Fruit fly (Drosophila melanogaster): ENCODE data around the gene CG34112.

The CG34112 gene

dm6 chr3R:4378363-4379354 is 15.4 kb downstream of the CG34112 start, which contains the start of gene Sfxn1-3:
Gene Sfxn1-3 (plus strand): TSS chr3R:4378600.
- no peak for TF ChIP-seq EcR (GFP tag; optimal IDR thresholded peaks at IDR 0.05)
- peak; percentile 74 for TF ChIP-seq pan (optimal IDR thresholded peaks at IDR 0.05)

- TF ChIP-seq CG8478 (optimal IDR thresholded peaks at IDR 0.05) (no peak), pan (optimal IDR thresholded peaks at IDR 0.05) (no peak), psq (optimal IDR thresholded peaks at IDR 0.05) (no peak), usp (GFP tag; optimal IDR thresholded peaks at IDR 0.05) (no peak), EcR (GFP tag; optimal IDR thresholded peaks at IDR 0.05) (no peak), Dll (optimal IDR thresholded peaks at IDR 0.05) (no peak)
These were observed 32.0 kb downstream of the CG34112 start for dm6 chr3R:4362010-4362409.

dm6 chr3R:4360668-4361110 is 33.4 kb downstream of the CG34112 start:
- TF ChIP-seq Dll (optimal IDR thresholded peaks at IDR 0.05) (peak; percentile 50), CG8478 (optimal IDR thresholded peaks at IDR 0.05) (no peak), usp (GFP tag; optimal IDR thresholded peaks at IDR 0.05) (no peak), pan (optimal IDR thresholded peaks at IDR 0.05) (no peak), EcR (GFP tag; optimal IDR thresholded peaks at IDR 0.05) (peak in 1 of 2 experiments; percentile 43), psq (optimal IDR thresholded peaks at IDR 0.05) (no peak)

- TF ChIP-seq EcR (GFP tag; optimal IDR thresholded peaks at IDR 0.05) (no peak), pan (optimal IDR thresholded peaks at IDR 0.05) (no peak), CG8478 (optimal IDR thresholded peaks at IDR 0.05) (no peak), psq (optimal IDR thresholded peaks at IDR 0.05) (no peak), usp (GFP tag; optimal IDR thresholded peaks at IDR 0.05) (no peak), Dll (optimal IDR thresholded peaks at IDR 0.05) (no peak)
These were observed 34.4 kb downstream of the CG34112 start, which contains the start of gene CG1090 for dm6 chr3R:4359625-4360024. Gene CG1090 (plus strand): TSS chr3R:4359883.

dm6 chr3R:4353569-4353968 is 40.5 kb downstream of the CG34112 start:
- no peak for TF ChIP-seq CG8478 (optimal IDR thresholded peaks at IDR 0.05)
- no peak for TF ChIP-seq usp (GFP tag; optimal IDR thresholded peaks at IDR 0.05)
- no peak for TF ChIP-seq pan (optimal IDR thresholded peaks at IDR 0.05)
- TF ChIP-seq EcR (GFP tag; optimal IDR thresholded peaks at IDR 0.05): no peak
- no peak for TF ChIP-seq psq (optimal IDR thresholded peaks at IDR 0.05)
- TF ChIP-seq Dll (optimal IDR thresholded peaks at IDR 0.05): no peak

- TF ChIP-seq psq (optimal IDR thresholded peaks at IDR 0.05) (no peak), EcR (GFP tag; optimal IDR thresholded peaks at IDR 0.05) (no peak), usp (GFP tag; optimal IDR thresholded peaks at IDR 0.05) (no peak), Dll (optimal IDR thresholded peaks at IDR 0.05) (no peak), pan (optimal IDR thresholded peaks at IDR 0.05) (no peak), CG8478 (optimal IDR thresholded peaks at IDR 0.05) (no peak)
These were observed 43.9 kb downstream of the CG34112 start for dm6 chr3R:4350199-4350598.

dm6 chr3R:4348197-4348814 is 45.8 kb downstream of the CG34112 start:
- no peak for TF ChIP-seq usp (GFP tag; optimal IDR thresholded peaks at IDR 0.05)
- no peak for TF ChIP-seq psq (optimal IDR thresholded peaks at IDR 0.05)
- TF ChIP-seq CG8478 (optimal IDR thresholded peaks at IDR 0.05): no peak
- TF ChIP-seq pan (optimal IDR thresholded peaks at IDR 0.05): no peak
- no peak for TF ChIP-seq Dll (optimal IDR thresholded peaks at IDR 0.05)
- no peak for TF ChIP-seq EcR (GFP tag; optimal IDR thresholded peaks at IDR 0.05)

dm6 chr3R:4346636-4347035 is 47.4 kb downstream of the CG34112 start, which contains the start of gene hkb:
Gene hkb (minus strand): TSS chr3R:4346646.
- TF ChIP-seq EcR (GFP tag; optimal IDR thresholded peaks at IDR 0.05) (no peak), CG8478 (optimal IDR thresholded peaks at IDR 0.05) (no peak), Dll (optimal IDR thresholded peaks at IDR 0.05) (no peak), pan (optimal IDR thresholded peaks at IDR 0.05) (no peak), usp (GFP tag; optimal IDR thresholded peaks at IDR 0.05) (no peak), psq (optimal IDR thresholded peaks at IDR 0.05) (no peak)
